Fruit fly (Drosophila melanogaster): ENCODE results near the gene CG3386.
A peak's percentile ranks its signal among the peaks of the same experiment; 100 is the strongest.

CG3386 gene

dm6 chr3L:636434-636833 is 45.8 kb downstream of the CG3386 start (continued):
- TF ChIP-seq Poxn (GFP tag; IDR thresholded peaks at IDR 0.05) (0 out of 2 replicates have a peak, but pooled peaks have one; percentile 26), Awh (GFP tag; IDR thresholded peaks at IDR 0.05) (peak; percentile 74), Xbp1 (GFP tag; optimal IDR thresholded peaks at IDR 0.05) (peak; percentile 78), pho (GFP tag; optimal IDR thresholded peaks at IDR 0.05) (no peak), C15 (GFP tag; IDR thresholded peaks at IDR 0.05) (no peak), CG9609 (GFP tag; optimal IDR thresholded peaks at IDR 0.05) (peak; percentile 27), CG3163 (GFP tag; optimal IDR thresholded peaks at IDR 0.05) (no peak), ttk (GFP tag; IDR thresholded peaks at IDR 0.05) (peak; percentile 59; the same call in 1 of the 2 replicates), D (optimal IDR thresholded peaks at IDR 0.05) (no peak), D (GFP tag; optimal IDR thresholded peaks at IDR 0.05) (peak; percentile 73), so (GFP tag; IDR thresholded peaks at IDR 0.05) (peak; percentile 40; the same call in 1 of the 3 replicates), CG7271 (tag; optimal IDR thresholded peaks at IDR 0.05) (no peak), knrl (GFP tag; IDR thresholded peaks at IDR 0.05; ENCODE audit: partially characterized antibody) (no peak), zen2 (GFP tag; IDR thresholded peaks at IDR 0.05; ENCODE audit: partially characterized antibody) (no peak), chif (GFP tag; optimal IDR thresholded peaks at IDR 0.05) (peak; percentile 70 to 73), sqz (GFP tag; optimal IDR thresholded peaks at IDR 0.05) (no peak), CG34376 (GFP tag; optimal IDR thresholded peaks at IDR 0.05) (no peak), CG12299 (tag; optimal IDR thresholded peaks at IDR 0.05) (no peak), HLH54F (GFP tag; optimal IDR thresholded peaks at IDR 0.05) (peak; percentile 36), sr (GFP tag; IDR thresholded peaks at IDR 0.05) (no peak), CoRest (tag; optimal IDR thresholded peaks at IDR 0.05) (peak; percentile 51), ken (GFP tag; IDR thresholded peaks at IDR 0.05) (peak; percentile 67; the same call in 2 of the 3 replicates), CG1602 (GFP tag; optimal IDR thresholded peaks at IDR 0.05) (peak; percentile 53), CG17912 (GFP tag; optimal IDR thresholded peaks at IDR 0.05) (no peak), vnd (GFP tag; IDR thresholded peaks at IDR 0.05; ENCODE audit: partially characterized antibody) (no peak), PHDP (tag; optimal IDR thresholded peaks at IDR 0.05) (peak; percentile 69), cad (GFP tag; optimal IDR thresholded peaks at IDR 0.05) (no peak), pb (GFP tag; optimal IDR thresholded peaks at IDR 0.05) (no peak), CG14050 (GFP tag; IDR thresholded peaks at IDR 0.05) (peak; percentile 50; the same call in 2 of the 3 replicates), ash1 (GFP tag; optimal IDR thresholded peaks at IDR 0.05) (no peak), MESR4 (GFP tag; optimal IDR thresholded peaks at IDR 0.05) (no peak), bowl (GFP tag; IDR thresholded peaks at IDR 0.05) (no peak), cwo (GFP tag; optimal IDR thresholded peaks at IDR 0.05) (no peak), CG13123 (GFP tag; optimal IDR thresholded peaks at IDR 0.05) (no peak), shn (GFP tag; optimal IDR thresholded peaks at IDR 0.05) (peak; percentile 32), phol (tag; optimal IDR thresholded peaks at IDR 0.05) (peak; percentile 79), lab (GFP tag; optimal IDR thresholded peaks at IDR 0.05) (peak; percentile 54), CG11398 (GFP tag; optimal IDR thresholded peaks at IDR 0.05) (no peak), tup (GFP tag; optimal IDR thresholded peaks at IDR 0.05) (no peak), CG17829 (tag; optimal IDR thresholded peaks at IDR 0.05) (peak; percentile 72), Eip74EF (GFP tag; optimal IDR thresholded peaks at IDR 0.05) (no peak), Asciz (GFP tag; optimal IDR thresholded peaks at IDR 0.05) (peak; percentile 58), row (GFP tag; IDR thresholded peaks at IDR 0.05) (peak; percentile 71), seq (GFP tag; IDR thresholded peaks at IDR 0.05) (peak; percentile 49; the same call in 1 of the 2 replicates), CG7745 (tag; optimal IDR thresholded peaks at IDR 0.05) (no peak), CG13894 (tag; optimal IDR thresholded peaks at IDR 0.05) (no peak), HHEX (GFP tag; optimal IDR thresholded peaks at IDR 0.05) (peak; percentile 6), tx (GFP tag; optimal IDR thresholded peaks at IDR 0.05) (peak; percentile 12), B-H1 (GFP tag; IDR thresholded peaks at IDR 0.05) (peak; percentile 33; the same call in 2 of the 3 replicates), Xrp1 (GFP tag; IDR thresholded peaks at IDR 0.05) (peak; percentile 88), Max (GFP tag; optimal IDR thresholded peaks at IDR 0.05) (peak; percentile 10)
